Worm (Caenorhabditis elegans) whole organism, mixed stage, embryonic: Measurements from ENCODE around the gene glr-2.

ENCODE experiments used
- ces-1 ChIP-seq: fragments of 150-350 bp; optimal IDR thresholded peaks from 2 replicates; lab custom pipeline; 2014; ENCODE audit warnings: missing biosample characterization, missing genetic modification reagents, missing genetic modification characterization
- lsy-2 ChIP-seq: fragments of 150-350 bp; optimal IDR thresholded peaks from 2 replicates; lab custom pipeline; 2014; ENCODE audit warnings: missing biosample characterization, missing genetic modification characterization
- nhr-28 ChIP-seq: fragments of 150-350 bp; optimal IDR thresholded peaks from 2 replicates; lab custom pipeline; 2014; ENCODE audit warnings: missing biosample characterization, missing genetic modification characterization
- nhr-76 ChIP-seq: sonication (generic microtip); optimal IDR thresholded peaks from 2 replicates; lab custom pipeline; 2017; ENCODE audit warnings: missing biosample characterization, missing genetic modification characterization
- snpc-4 ChIP-seq: fragments of 150-350 bp; optimal IDR thresholded peaks from 2 replicates; lab custom pipeline; 2014; ENCODE audit warnings: missing biosample characterization, missing genetic modification characterization
- unc-62 ChIP-seq: fragments of 150-350 bp; optimal IDR thresholded peaks from 2 replicates; lab custom pipeline; 2014; ENCODE audit warnings: missing biosample characterization, missing genetic modification reagents, missing genetic modification characterization

DNA sequence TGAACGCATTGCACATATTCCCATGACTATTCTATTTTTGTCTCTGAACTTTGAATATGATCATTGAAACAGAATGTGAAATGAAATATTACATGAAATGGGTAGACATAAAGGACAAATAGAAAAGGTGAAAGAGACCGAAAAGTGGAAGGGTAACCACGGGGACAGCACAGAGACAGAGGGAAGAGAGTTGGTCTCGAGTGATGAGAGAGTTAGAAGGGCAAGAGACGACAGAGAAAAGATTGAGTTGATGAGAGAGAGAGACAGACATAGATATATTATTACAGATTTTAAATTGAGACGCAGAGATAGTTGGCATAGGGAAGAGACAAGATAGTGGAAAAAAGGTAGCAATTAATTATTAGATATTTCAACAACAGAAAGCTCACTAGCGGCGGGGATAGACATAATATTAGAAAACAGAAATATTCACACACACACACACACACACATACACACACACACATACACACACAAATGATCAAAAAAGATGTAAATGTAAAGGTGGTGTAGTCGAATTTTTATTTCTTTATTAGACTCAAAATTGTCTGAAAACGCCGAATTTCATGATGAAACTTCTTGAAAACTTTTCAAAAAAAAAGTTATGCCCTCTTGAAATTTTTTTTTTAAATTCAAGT is 28.0 kb downstream of the glr-2 start:
- TF ChIP-seq nhr-76 (tag; lab: Kevin White, UChicago) (no peak), lsy-2 (tag; lab: Kevin White, UChicago) (peak; percentile 25), snpc-4 (tag; lab: Kevin White, UChicago) (no peak), nhr-28 (tag; lab: Kevin White, UChicago) (no peak), unc-62 (GFP tag; lab: Kevin White, UChicago) (peak; percentile 70), ces-1 (GFP tag; lab: Kevin White, UChicago) (peak; percentile 42)
